Worm (Caenorhabditis elegans) whole organism, late embryonic: ENCODE data around the gene scl-27.

ENCODE experiments used
- K09A11.1 ChIP-seq: sonication (generic microtip); optimal IDR thresholded peaks from 2 replicates; lab custom pipeline; 2017; ENCODE audit warnings: antibody characterized with exemption, mild to moderate bottlenecking, missing genetic modification characterization, missing compliant biosample characterization; ENCODE audit not compliant: insufficient read depth
- ceh-31 ChIP-seq: sonication (generic microtip); optimal IDR thresholded peaks from 2 replicates; lab custom pipeline; 2016; ENCODE audit warnings: missing genetic modification characterization, missing compliant biosample characterization
- ceh-34 ChIP-seq: sonication (generic microtip); optimal IDR thresholded peaks from 2 replicates; lab custom pipeline; 2016; ENCODE audit warnings: mild to moderate bottlenecking, missing genetic modification characterization, missing compliant biosample characterization
- ceh-9 ChIP-seq: sonication (generic microtip); optimal IDR thresholded peaks from 2 replicates; lab custom pipeline; 2016; ENCODE audit warnings: mild to moderate bottlenecking, missing genetic modification characterization, inconsistent platforms, missing compliant biosample characterization
- che-1 ChIP-seq: sonication (generic microtip); optimal IDR thresholded peaks from 2 replicates; lab custom pipeline; 2016; ENCODE audit warnings: mild to moderate bottlenecking, missing genetic modification characterization, missing compliant biosample characterization
- dve-1 ChIP-seq: sonication (generic microtip); optimal IDR thresholded peaks from 2 replicates; lab custom pipeline; 2017; ENCODE audit warnings: antibody characterized with exemption, mild to moderate bottlenecking, missing genetic modification characterization, missing compliant biosample characterization
- elt-2 ChIP-seq: sonication (generic microtip); optimal IDR thresholded peaks from 2 replicates; lab custom pipeline; 2016; ENCODE audit warnings: missing genetic modification reagents, missing genetic modification characterization, missing compliant biosample characterization
- nhr-11 ChIP-seq: fragments of 150-350 bp; optimal IDR thresholded peaks from 2 replicates; lab custom pipeline; 2014; ENCODE audit warnings: missing biosample characterization, missing genetic modification characterization
- npax-4 ChIP-seq: sonication (generic microtip); optimal IDR thresholded peaks from 2 replicates; lab custom pipeline; 2016; ENCODE audit warnings: missing genetic modification characterization, missing compliant biosample characterization
- pqm-1 ChIP-seq: sonication (generic microtip); optimal IDR thresholded peaks from 2 replicates; lab custom pipeline; 2016; ENCODE audit warnings: missing genetic modification characterization, missing compliant biosample characterization
- unc-42 ChIP-seq: sonication (generic microtip); optimal IDR thresholded peaks from 2 replicates; lab custom pipeline; 2016; ENCODE audit warnings: missing genotype, missing genetic modification characterization, missing compliant biosample characterization
- unc-86 ChIP-seq: sonication (generic microtip); optimal IDR thresholded peaks from 2 replicates; lab custom pipeline; 2016; ENCODE audit warnings: missing genetic modification characterization, missing compliant biosample characterization

DNA sequence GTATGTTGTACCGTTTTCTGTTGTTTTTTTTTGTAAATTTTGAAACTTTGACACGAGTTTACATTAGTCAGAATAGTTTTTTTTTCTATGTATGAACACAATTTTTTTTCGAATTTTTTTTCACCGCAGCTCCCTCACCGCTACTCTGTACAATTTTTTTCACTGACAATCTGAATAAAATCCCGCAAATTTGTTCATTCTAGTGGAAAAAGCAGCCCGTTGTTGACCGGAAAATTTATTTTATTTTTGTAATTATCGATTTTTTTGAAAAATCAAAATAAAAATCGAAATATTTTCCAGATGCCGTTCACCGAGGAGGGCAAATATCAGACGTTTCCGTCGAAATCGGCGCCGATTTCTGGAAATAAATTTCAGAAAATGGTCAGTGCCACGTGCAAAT lies 40.4 kb upstream of the scl-27 start, which contains the start of gene T22H9.1:
- TF ChIP-seq elt-2 = no peak
- no peak for TF ChIP-seq ceh-9 (tag; lab: Kevin White, UChicago)
- no peak for TF ChIP-seq K09A11.1
- no peak for TF ChIP-seq unc-42
- TF ChIP-seq dve-1 (tag; lab: Kevin White, UChicago) = no peak
- no peak for TF ChIP-seq unc-86 (tag; lab: Kevin White, UChicago)
- TF ChIP-seq npax-4 (tag; lab: Kevin White, UChicago) = no peak
- TF ChIP-seq ceh-31 = no peak
- TF ChIP-seq che-1 (tag; lab: Kevin White, UChicago) = no peak
- no peak for TF ChIP-seq ceh-34 (tag; lab: Kevin White, UChicago)
- TF ChIP-seq nhr-11 (tag; lab: Kevin White, UChicago) = no peak
- TF ChIP-seq pqm-1 (tag; lab: Kevin White, UChicago) = no peak
